Fruit fly (Drosophila melanogaster) whole organism, larva: ENCODE data around the gene GlcAT-S.

Experiments
- noc ChIP-seq: fragments of 200-800 bp; sonication (Bioruptor generic); optimal IDR thresholded peaks from 3 replicates; lab custom pipeline; 2019; ENCODE audit warnings: missing biosample characterization, mild to moderate bottlenecking, missing genetic modification characterization, moderate library complexity

The GlcAT-S gene

DNA sequence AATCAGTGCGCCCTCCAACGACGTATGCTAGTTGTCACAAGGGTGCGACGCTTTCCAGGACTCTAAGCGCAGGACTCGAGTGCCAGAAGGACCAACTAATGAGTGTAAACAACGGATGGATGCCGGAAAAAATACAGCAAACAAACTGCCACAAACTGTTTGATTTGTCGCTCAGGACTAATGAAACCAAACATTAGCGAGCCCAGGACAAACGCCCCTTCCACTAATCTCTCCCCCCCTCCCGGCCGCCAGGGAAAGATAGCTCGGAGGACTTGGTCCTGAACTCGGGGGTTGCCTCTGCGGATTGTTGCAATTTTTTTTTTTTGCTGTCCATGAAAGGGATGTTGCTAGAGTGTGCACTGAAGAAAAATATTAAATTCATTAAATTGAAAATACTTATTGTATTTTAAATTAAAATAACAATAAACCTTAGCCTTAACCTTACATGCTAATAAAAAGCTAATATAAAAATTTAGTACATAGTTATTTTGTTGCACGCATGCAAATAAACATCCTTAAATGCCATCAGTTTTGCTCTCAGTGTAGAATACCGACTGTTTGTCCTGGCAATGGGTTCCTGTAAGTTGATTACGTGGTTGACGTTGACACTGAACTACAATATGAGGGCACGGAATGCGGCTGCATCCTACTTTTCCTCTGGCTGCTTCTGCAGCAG, 21.5 kb upstream of the GlcAT-S start:
- TF ChIP-seq noc (tag; lab: Kevin White, UChicago) = no peak

DNA sequence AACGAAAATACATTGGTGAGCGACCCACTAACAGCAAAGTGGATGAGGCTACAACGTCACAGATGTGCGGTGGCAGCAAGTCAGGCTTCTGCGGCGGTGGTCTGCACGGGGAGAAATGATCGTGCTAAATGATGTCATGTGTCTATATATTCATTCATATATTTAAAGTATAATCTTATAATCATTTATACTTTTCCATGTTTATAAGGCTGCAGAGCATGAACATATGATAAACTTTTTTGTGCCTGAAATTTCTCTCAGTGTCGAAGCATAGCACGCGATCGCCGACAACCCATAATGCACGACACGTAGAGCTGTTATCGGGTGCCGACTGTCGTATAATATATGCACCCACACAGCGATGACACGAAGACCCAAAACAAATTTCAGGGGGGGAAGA, 17.9 kb upstream of the GlcAT-S start:
- no peak for TF ChIP-seq noc (tag; lab: Kevin White, UChicago)

dm6 chr2L:9600772-9601171, 15.5 kb upstream of the GlcAT-S start, which contains the start of gene CG4382:
TSS of gene CG4382 (minus strand) at chr2L:9600872.
- no peak for TF ChIP-seq noc (tag; lab: Kevin White, UChicago)

dm6 chr2L:9601220-9601619, 15.0 kb upstream of the GlcAT-S start:
- TF ChIP-seq noc (tag; lab: Kevin White, UChicago) = no peak

DNA sequence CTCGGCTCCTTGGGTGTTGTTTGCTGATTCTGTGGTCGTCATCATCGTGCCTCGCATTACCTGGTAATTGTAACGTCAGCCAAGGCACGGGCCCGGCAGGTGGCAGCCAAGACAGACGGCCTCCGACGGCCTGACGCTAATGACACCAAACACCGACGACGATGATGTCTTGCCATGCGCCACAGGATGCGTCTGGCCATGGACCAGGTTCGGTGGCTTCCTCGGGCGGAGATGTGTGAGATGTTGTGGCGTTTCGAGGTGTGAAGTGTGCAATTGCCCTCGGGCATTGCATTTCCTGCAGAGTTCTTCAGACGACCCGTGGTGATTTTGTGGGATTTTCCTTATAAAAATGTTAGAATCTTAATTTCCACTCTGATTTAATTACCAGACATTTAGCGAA, 14.2 kb upstream of the GlcAT-S start:
- no peak for TF ChIP-seq noc (tag; lab: Kevin White, UChicago)

dm6 chr2L:9607997-9608563, 8.2 kb upstream of the GlcAT-S start, which contains the start of gene gcm2:
TSS of gene gcm2 (plus strand) at chr2L:9608562.
- TF ChIP-seq noc (tag; lab: Kevin White, UChicago) = no peak

dm6 chr2L:9609337-9609856, 6.9 kb upstream of the GlcAT-S start:
- no peak for TF ChIP-seq noc (tag; lab: Kevin White, UChicago)

dm6 chr2L:9612654-9613005, 3.6 kb upstream of the GlcAT-S start:
- no peak for TF ChIP-seq noc (tag; lab: Kevin White, UChicago)

DNA sequence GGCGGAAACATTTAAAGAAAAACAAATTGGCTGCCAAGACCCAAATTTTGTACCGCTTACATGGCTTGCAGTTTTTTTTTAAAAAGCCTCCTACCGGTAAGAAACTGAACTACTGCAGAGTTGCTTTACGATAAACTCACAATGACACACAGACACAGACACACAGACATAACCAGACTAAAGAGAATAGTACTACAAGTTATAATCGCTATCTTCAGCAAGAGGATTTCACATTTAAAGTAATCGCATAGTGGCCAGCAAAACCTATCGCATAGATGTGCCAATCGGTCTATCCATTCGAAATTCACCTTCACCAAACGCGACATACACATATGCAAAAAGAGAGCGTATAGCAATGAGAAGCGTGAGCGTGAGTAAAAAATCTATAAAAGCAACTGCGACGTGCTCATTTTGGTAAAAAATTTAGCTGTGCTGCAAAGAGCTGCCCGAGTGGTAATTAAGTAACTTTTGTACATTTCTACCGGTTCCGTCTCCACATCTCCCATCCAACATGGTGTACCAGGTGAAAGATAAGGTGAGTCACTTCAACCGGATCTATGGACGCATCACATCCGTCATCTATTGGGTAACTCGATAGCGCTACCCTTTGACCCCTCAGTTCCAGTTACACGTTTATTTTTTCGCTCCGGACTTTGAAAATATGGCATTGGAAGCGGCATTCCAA, 3.1 kb upstream of the GlcAT-S start, which contains the start of gene Trx2:
Trx2 (plus strand) TSS at position 161 of the 685 bp plus-strand sequence.
- TF ChIP-seq noc (tag; lab: Kevin White, UChicago) = peak; percentile 33

DNA sequence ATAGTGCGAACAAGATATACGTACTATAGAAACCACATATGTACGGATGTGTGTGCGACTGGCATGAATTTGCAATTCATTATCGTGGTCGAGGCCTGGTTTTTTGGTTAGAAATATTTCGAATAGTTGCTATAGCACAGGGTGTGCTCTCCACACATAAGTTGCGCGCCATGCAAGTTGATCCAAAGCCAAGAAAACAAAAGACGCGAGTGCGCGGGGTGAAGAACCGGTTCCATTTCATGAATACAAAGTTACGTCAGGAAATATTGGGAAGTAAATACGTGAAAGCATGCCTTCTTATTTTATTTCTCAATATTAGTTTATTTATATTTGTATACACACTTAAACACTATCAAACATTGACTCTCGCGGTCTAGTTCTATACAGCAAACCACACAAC, 2.3 kb upstream of the GlcAT-S start:
- no peak for TF ChIP-seq noc (tag; lab: Kevin White, UChicago)

- TF ChIP-seq noc (tag; lab: Kevin White, UChicago) = no peak
Measured at dm6 chr2L:9614674-9615258, 1.5 kb upstream of the GlcAT-S start.

DNA sequence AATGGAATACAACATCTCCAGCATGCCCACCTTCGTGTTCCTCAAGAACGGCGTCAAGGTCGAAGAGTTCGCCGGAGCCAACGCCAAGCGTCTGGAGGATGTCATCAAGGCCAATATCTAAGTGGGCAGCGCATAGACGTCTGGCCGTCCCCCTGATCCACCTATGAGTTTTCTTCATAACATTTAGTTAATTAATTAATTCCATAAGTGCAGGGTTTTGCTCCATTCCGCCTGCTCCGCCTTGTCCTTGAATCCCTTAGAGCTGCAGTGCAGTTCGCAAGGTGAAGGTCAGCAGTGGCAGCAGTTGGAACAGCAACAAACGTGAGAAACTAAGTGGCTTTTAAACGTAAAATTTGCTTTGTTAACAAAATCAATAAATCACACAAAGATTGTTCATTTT, 708 bp upstream of the GlcAT-S start:
- TF ChIP-seq noc (tag; lab: Kevin White, UChicago) = no peak

dm6 chr2L:9616654-9617053, 385 bp downstream of the GlcAT-S start:
- no peak for TF ChIP-seq noc (tag; lab: Kevin White, UChicago)

- TF ChIP-seq noc (tag; lab: Kevin White, UChicago) = peak; percentile 68
Measured at dm6 chr2L:9617908-9618307, 1.6 kb downstream of the GlcAT-S start.

dm6 chr2L:9618871-9619270, 2.6 kb downstream of the GlcAT-S start:
- peak; percentile 27 for TF ChIP-seq noc (tag; lab: Kevin White, UChicago)

dm6 chr2L:9619925-9620324, 3.7 kb downstream of the GlcAT-S start:
- no peak for TF ChIP-seq noc (tag; lab: Kevin White, UChicago)
